Fruit fly (Drosophila melanogaster): ENCODE data around the gene Pgant8.
A peak's percentile ranks its signal among the peaks of the same experiment; 100 is the strongest.

Gene Pgant8

DNA sequence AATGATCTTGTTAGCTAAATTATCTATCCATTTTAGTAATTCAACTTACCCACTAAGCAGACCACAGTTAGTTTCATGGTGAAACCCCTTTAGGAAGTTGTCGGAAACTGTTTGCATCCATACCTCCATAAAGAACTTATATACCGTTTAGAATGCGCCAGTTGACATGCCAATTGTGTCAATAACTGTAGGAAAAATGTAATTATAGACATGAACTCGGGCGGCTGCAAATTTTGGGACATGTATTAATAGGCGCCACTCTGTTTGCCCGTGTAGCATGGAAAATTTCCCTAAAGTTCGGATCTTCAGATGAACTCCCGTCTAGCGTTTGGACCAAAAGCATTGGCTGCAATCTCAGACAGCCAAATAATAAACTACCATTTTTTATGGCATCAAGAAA, 27.8 kb upstream of the Pgant8 start, which contains the start of gene Eig71Ee:
Gene Eig71Ee (minus strand): TSS at position 101 of the 400 bp plus-strand sequence.
- TF ChIP-seq CG9705 (GFP tag; optimal IDR thresholded peaks at IDR 0.05) (no peak), lola (GFP tag; optimal IDR thresholded peaks at IDR 0.05) (no peak), Hr83 (GFP tag; optimal IDR thresholded peaks at IDR 0.05; ENCODE audit: poor library complexity, severe bottlenecking) (peak; percentile 10), Myc (optimal IDR thresholded peaks at IDR 0.05) (no peak)

DNA sequence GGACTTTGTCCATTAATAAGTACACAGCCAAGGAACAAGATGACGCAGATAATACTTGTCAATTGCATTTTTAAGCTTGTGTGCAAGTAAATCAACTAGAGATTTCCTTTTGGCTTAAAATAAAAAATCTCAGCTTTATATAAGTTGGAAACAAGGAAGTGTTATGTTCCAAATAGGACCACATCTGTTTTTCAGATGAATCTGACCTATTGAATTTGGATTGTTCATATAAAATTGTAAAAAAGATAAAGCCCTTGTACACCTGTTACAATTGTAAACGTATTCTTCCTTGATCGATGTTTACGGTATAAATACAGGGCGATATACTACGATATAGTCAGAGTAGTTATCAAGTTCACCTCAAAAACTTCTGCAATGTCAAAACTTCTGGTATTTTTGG, 26.4 kb upstream of the Pgant8 start, which contains the start of the genes Eig71Ef and Eig71Eg:
Gene Eig71Ef (minus strand): TSS at position 101 of the 400 bp plus-strand sequence.
Gene Eig71Eg (plus strand): TSS at position 339 of the 400 bp plus-strand sequence.
- no peak for TF ChIP-seq Hr83 (GFP tag; optimal IDR thresholded peaks at IDR 0.05; ENCODE audit: poor library complexity, severe bottlenecking)

DNA sequence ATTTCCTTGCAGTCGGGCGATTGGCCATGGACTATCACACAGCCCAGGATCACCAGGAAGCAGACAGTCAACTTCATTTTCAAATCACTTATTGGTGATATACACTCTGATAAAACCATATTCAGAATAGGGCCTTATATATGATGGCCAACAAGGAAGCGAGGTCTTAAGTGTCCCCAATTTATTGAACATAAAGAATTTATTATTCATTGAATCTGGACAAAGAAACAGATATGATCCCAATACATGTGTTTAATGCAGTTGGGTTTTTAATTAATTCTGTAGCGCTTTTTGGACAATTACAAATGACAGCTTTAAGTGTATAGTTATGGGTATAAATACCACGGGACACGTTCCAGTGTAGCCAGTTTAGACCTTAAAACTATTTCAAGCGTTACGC, 24.3 kb upstream of the Pgant8 start, which contains the start of the genes Eig71Eh and Eig71Ei:
Gene Eig71Eh (minus strand): TSS at position 101 of the 400 bp plus-strand sequence.
Gene Eig71Ei (plus strand): TSS at position 367 of the 400 bp plus-strand sequence.
- TF ChIP-seq Dfd (GFP tag; optimal IDR thresholded peaks at IDR 0.05) (no peak), sage (GFP tag; optimal IDR thresholded peaks at IDR 0.05) (no peak), CG32264 (GFP tag; optimal IDR thresholded peaks at IDR 0.05) (no peak), fru (GFP tag; optimal IDR thresholded peaks at IDR 0.05) (no peak), Hr83 (GFP tag; optimal IDR thresholded peaks at IDR 0.05; ENCODE audit: poor library complexity, severe bottlenecking) (no peak), dmrt93B (GFP tag; optimal IDR thresholded peaks at IDR 0.05) (no peak), CrebA (GFP tag; optimal IDR thresholded peaks at IDR 0.05; ENCODE audit: borderline replicate concordance) (no peak), GATAd (GFP tag; optimal IDR thresholded peaks at IDR 0.05) (no peak)

DNA sequence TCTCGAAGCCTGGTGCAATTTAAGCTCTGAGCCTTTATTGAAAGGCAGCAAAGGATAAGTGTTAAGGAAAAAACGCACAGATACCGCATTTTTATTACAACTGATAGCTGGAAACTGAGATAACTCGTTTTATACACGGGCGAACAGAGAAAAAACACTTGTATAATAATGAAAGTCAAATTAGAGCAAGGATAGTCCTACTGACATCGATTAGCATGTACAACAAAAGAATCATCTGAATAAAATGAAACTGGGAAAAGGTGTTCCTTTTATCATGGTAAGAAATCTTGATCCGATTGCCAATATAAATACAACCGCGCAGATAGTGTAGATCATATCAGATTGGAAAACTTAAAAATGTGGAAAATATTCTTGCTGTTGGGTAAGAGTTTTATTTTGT, 22.8 kb upstream of the Pgant8 start, which contains the start of the genes Eig71Ej and Eig71Ek:
Gene Eig71Ej (minus strand): TSS at position 101 of the 400 bp plus-strand sequence.
Gene Eig71Ek (plus strand): TSS at position 334 of the 400 bp plus-strand sequence.
- TF ChIP-seq N (GFP tag; optimal IDR thresholded peaks at IDR 0.05): no peak
- TF ChIP-seq Dfd (GFP tag; optimal IDR thresholded peaks at IDR 0.05): no peak
- TF ChIP-seq dmrt93B (GFP tag; optimal IDR thresholded peaks at IDR 0.05): no peak
- no peak for TF ChIP-seq woc (GFP tag; optimal IDR thresholded peaks at IDR 0.05)
- no peak for TF ChIP-seq pan (optimal IDR thresholded peaks at IDR 0.05)
- TF ChIP-seq br (GFP tag; optimal IDR thresholded peaks at IDR 0.05): no peak
- no peak for TF ChIP-seq Hr83 (GFP tag; optimal IDR thresholded peaks at IDR 0.05; ENCODE audit: poor library complexity, severe bottlenecking)
- no peak for TF ChIP-seq GATAd (GFP tag; optimal IDR thresholded peaks at IDR 0.05)
- no peak for TF ChIP-seq rgr (GFP tag; optimal IDR thresholded peaks at IDR 0.05)
- no peak for TF ChIP-seq ey (GFP tag; optimal IDR thresholded peaks at IDR 0.05)
- TF ChIP-seq Jra (GFP tag; optimal IDR thresholded peaks at IDR 0.05): no peak
- no peak for TF ChIP-seq HLH106 (tag; optimal IDR thresholded peaks at IDR 0.05)
- TF ChIP-seq dl (GFP tag; optimal IDR thresholded peaks at IDR 0.05; ENCODE audit: insufficient read depth in 1 of 2, partially characterized antibody in 2 of 2): no peak
- no peak for TF ChIP-seq brk (GFP tag; optimal IDR thresholded peaks at IDR 0.05)
- no peak for TF ChIP-seq jim (GFP tag; optimal IDR thresholded peaks at IDR 0.05)
- no peak for TF ChIP-seq psq (GFP tag; optimal IDR thresholded peaks at IDR 0.05)
- no peak for TF ChIP-seq foxo (GFP tag; optimal IDR thresholded peaks at IDR 0.05)
- TF ChIP-seq CG9705 (GFP tag; optimal IDR thresholded peaks at IDR 0.05): no peak
- no peak for TF ChIP-seq h (GFP tag; optimal IDR thresholded peaks at IDR 0.05)
- TF ChIP-seq Hr78 (GFP tag; optimal IDR thresholded peaks at IDR 0.05): no peak

DNA sequence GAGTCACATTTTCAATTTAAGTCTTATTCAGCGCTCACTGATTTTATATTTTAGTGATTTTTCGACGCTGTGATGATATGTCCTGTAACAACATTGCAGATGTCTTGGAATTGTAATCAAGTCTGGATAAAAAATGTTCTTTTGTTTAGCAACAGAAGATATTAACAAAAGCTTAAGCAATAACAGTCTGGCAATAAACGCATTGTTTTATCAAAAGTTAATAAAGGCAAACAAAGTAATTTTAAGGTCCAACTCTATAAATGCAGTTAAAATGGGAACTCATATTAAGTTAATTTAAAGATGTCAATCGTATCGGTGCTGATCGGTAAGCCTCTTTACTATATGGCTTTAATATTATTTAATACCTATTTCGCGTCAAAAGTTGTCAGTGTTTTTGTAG, 22.1 kb upstream of the Pgant8 start, which contains the start of gene CG43082:
Gene CG43082 (plus strand): TSS at position 301 of the 400 bp plus-strand sequence.
- no peak for TF ChIP-seq Hnf4 (GFP tag; optimal IDR thresholded peaks at IDR 0.05)
- no peak for TF ChIP-seq ey (GFP tag; optimal IDR thresholded peaks at IDR 0.05)
- no peak for TF ChIP-seq rgr (GFP tag; optimal IDR thresholded peaks at IDR 0.05)
- TF ChIP-seq Dif (GFP tag; optimal IDR thresholded peaks at IDR 0.05; ENCODE audit: partially characterized antibody): no peak
- TF ChIP-seq Myc (optimal IDR thresholded peaks at IDR 0.05): no peak
- TF ChIP-seq fru (GFP tag; optimal IDR thresholded peaks at IDR 0.05): no peak
- TF ChIP-seq GATAd (GFP tag; optimal IDR thresholded peaks at IDR 0.05): no peak
- TF ChIP-seq foxo (GFP tag; optimal IDR thresholded peaks at IDR 0.05): no peak
- no peak for TF ChIP-seq Hr83 (GFP tag; optimal IDR thresholded peaks at IDR 0.05; ENCODE audit: poor library complexity, severe bottlenecking)
- no peak for TF ChIP-seq Abd-B (GFP tag; optimal IDR thresholded peaks at IDR 0.05)
- TF ChIP-seq woc (GFP tag; optimal IDR thresholded peaks at IDR 0.05): no peak
- no peak for TF ChIP-seq HLH106 (tag; optimal IDR thresholded peaks at IDR 0.05)
- TF ChIP-seq usp (GFP tag; optimal IDR thresholded peaks at IDR 0.05): no peak
- TF ChIP-seq Hr78 (GFP tag; optimal IDR thresholded peaks at IDR 0.05): no peak
- no peak for TF ChIP-seq CG9705 (GFP tag; optimal IDR thresholded peaks at IDR 0.05)
- no peak for TF ChIP-seq sv (GFP tag; optimal IDR thresholded peaks at IDR 0.05)
- TF ChIP-seq pan (optimal IDR thresholded peaks at IDR 0.05): no peak
- no peak for TF ChIP-seq br (GFP tag; optimal IDR thresholded peaks at IDR 0.05)
- TF ChIP-seq Jra (GFP tag; optimal IDR thresholded peaks at IDR 0.05): no peak
